Fruit fly (Drosophila melanogaster) whole organism, embryonic: ENCODE data around the gene CG7966.

ENCODE experiments used
- Awh ChIP-seq: fragments of 200-800 bp; sonication (Bioruptor generic); IDR thresholded peaks from 2 replicates; pipeline ENCODE4, ENCODE4 v1.3.6; 2022; ENCODE audit warnings: missing biosample characterization, missing genetic modification characterization
- CG10274 ChIP-seq: fragments of 200-800 bp; sonication (Bioruptor generic); optimal IDR thresholded peaks from 3 replicates; lab custom pipeline; 2017; ENCODE audit warnings: missing biosample characterization, mild to moderate bottlenecking, missing genetic modification characterization
- CG12942 ChIP-seq: fragments of 200-800 bp; sonication (Bioruptor generic); optimal IDR thresholded peaks from 3 replicates; lab custom pipeline; 2016; ENCODE audit warnings: missing biosample characterization, missing genetic modification characterization
- CG14667 ChIP-seq: fragments of 200-800 bp; sonication (Bioruptor generic); IDR thresholded peaks from 2 replicates; pipeline ENCODE4 v1.3.6; 2022; ENCODE audit warnings: missing biosample characterization, missing genetic modification characterization
- CG14860 ChIP-seq: fragments of 200-800 bp; sonication (Bioruptor generic); IDR thresholded peaks from 3 replicates; pipeline ENCODE4 v1.3.6; 2022; ENCODE audit warnings: missing biosample characterization, missing genetic modification characterization; ENCODE audit not compliant: partially characterized antibody
- CG14965 ChIP-seq: fragments of 200-800 bp; sonication (Bioruptor generic); optimal IDR thresholded peaks from 2 replicates; lab custom pipeline; 2016; ENCODE audit warnings: missing biosample characterization, missing genetic modification characterization, borderline replicate concordance
- CG16815 ChIP-seq: fragments of 200-800 bp; sonication (Bioruptor generic); optimal IDR thresholded peaks from 3 replicates; lab custom pipeline; 2017; ENCODE audit warnings: missing biosample characterization, mild to moderate bottlenecking, missing genetic modification characterization
- CG16863 ChIP-seq: fragments of 200-800 bp; sonication (Bioruptor generic); optimal IDR thresholded peaks from 3 replicates; lab custom pipeline; 2016; ENCODE audit warnings: missing biosample characterization, missing genetic modification characterization
- CG1792 ChIP-seq: fragments of 200-800 bp; sonication (Bioruptor generic); optimal IDR thresholded peaks from 2 replicates; lab custom pipeline; 2016; ENCODE audit warnings: missing biosample characterization, missing genetic modification characterization
- CG18011 ChIP-seq: fragments of 200-800 bp; sonication (Bioruptor generic); optimal IDR thresholded peaks from 2 replicates; lab custom pipeline; 2017; ENCODE audit warnings: missing biosample characterization, missing genetic modification characterization, mild to moderate bottlenecking, moderate library complexity, missing genotype
- CG1832 ChIP-seq: fragments of 200-800 bp; sonication (Bioruptor generic); optimal IDR thresholded peaks from 2 replicates; lab custom pipeline; 2017; ENCODE audit warnings: missing biosample characterization, mild to moderate bottlenecking, missing genetic modification characterization, inconsistent platforms
- CG18599 ChIP-seq: fragments of 200-800 bp; sonication (Bioruptor generic); optimal IDR thresholded peaks from 3 replicates; lab custom pipeline; 2017; ENCODE audit warnings: missing biosample characterization, missing genetic modification characterization, mild to moderate bottlenecking, moderate library complexity, missing genetic modification reagents
- CG2116 ChIP-seq: fragments of 200-800 bp; sonication (Bioruptor generic); optimal IDR thresholded peaks from 3 replicates; lab custom pipeline; 2018; ENCODE audit warnings: missing biosample characterization, mild to moderate bottlenecking, missing genetic modification characterization
- CG2199 ChIP-seq: fragments of 200-800 bp; sonication (Bioruptor generic); IDR thresholded peaks from 3 replicates; pipeline ENCODE4 v1.3.6; 2022; ENCODE audit warnings: missing biosample characterization, missing genetic modification characterization
- CG3065 ChIP-seq: fragments of 200-800 bp; sonication (Bioruptor generic); optimal IDR thresholded peaks from 2 replicates; lab custom pipeline; 2016; ENCODE audit warnings: missing biosample characterization, missing genetic modification characterization
- CG3847 ChIP-seq: fragments of 200-800 bp; sonication (Bioruptor generic); IDR thresholded peaks from 2 replicates; pipeline ENCODE4 v1.3.6; 2022; ENCODE audit warnings: missing biosample characterization, missing genetic modification characterization
- CG42726 ChIP-seq: fragments of 200-800 bp; sonication (Bioruptor generic); IDR thresholded peaks from 2 replicates; pipeline ENCODE4 v1.3.6; 2022; ENCODE audit warnings: missing biosample characterization, missing genetic modification characterization; ENCODE audit not compliant: partially characterized antibody
- CG4360 ChIP-seq: fragments of 200-800 bp; sonication (Bioruptor generic); IDR thresholded peaks from 2 replicates; pipeline ENCODE4 v1.3.6; 2022; ENCODE audit warnings: missing biosample characterization, missing genetic modification characterization
- CG4820 ChIP-seq: fragments of 200-800 bp; sonication (Bioruptor generic); optimal IDR thresholded peaks from 3 replicates; lab custom pipeline; 2016; ENCODE audit warnings: missing biosample characterization, missing genetic modification characterization
- CG6254 ChIP-seq: fragments of 200-800 bp; sonication (Bioruptor generic); optimal IDR thresholded peaks from 3 replicates; lab custom pipeline; 2017; ENCODE audit warnings: mild to moderate bottlenecking, missing biosample characterization, missing genetic modification reagents, missing genetic modification characterization
- CG6813 ChIP-seq: fragments of 200-800 bp; sonication (Bioruptor generic); optimal IDR thresholded peaks from 2 replicates; lab custom pipeline; 2017; ENCODE audit warnings: missing biosample characterization, missing genetic modification characterization, mild to moderate bottlenecking, moderate library complexity, missing genetic modification reagents
- CG7928 ChIP-seq: fragments of 200-800 bp; sonication (Bioruptor generic); optimal IDR thresholded peaks from 2 replicates; lab custom pipeline; 2017; ENCODE audit warnings: missing biosample characterization, mild to moderate bottlenecking, missing genetic modification characterization
- CG8359 ChIP-seq: fragments of 200-800 bp; sonication (Bioruptor generic); optimal IDR thresholded peaks from 2 replicates; lab custom pipeline; 2017; ENCODE audit warnings: missing biosample characterization, mild to moderate bottlenecking, missing genetic modification characterization, borderline replicate concordance
- CG8924 ChIP-seq: fragments of 200-800 bp; optimal IDR thresholded peaks from 3 replicates; lab custom pipeline; 2019; ENCODE audit warnings: missing biosample characterization, mild to moderate bottlenecking, missing genetic modification characterization, moderate library complexity
- Dek ChIP-seq: fragments of 200-800 bp; sonication (Bioruptor generic); optimal IDR thresholded peaks from 3 replicates; lab custom pipeline; 2019; ENCODE audit warnings: missing biosample characterization, mild to moderate bottlenecking, missing genetic modification characterization, moderate library complexity
- Eip74EF ChIP-seq, 2 experiments: fragments of 200-800 bp in 1 of 2; fragments of >200 bp in 1 of 2; sonication (Bioruptor generic) in 1 of 2; optimal IDR thresholded peaks; 2 replicates each; lab custom pipeline; 2017 to 2019; ENCODE audit warnings: missing biosample characterization in 2 of 2, missing genetic modification characterization in 2 of 2, mild to moderate bottlenecking in 1 of 2, moderate library complexity in 1 of 2
- H15 ChIP-seq: fragments of 200-800 bp; sonication (Bioruptor generic); IDR thresholded peaks from 3 replicates; pipeline ENCODE4 v1.3.6; 2022; ENCODE audit warnings: missing biosample characterization, missing genetic modification characterization
- Hey ChIP-seq: fragments of 200-800 bp; sonication (Bioruptor generic); optimal IDR thresholded peaks from 3 replicates; lab custom pipeline; 2018; ENCODE audit warnings: missing biosample characterization, mild to moderate bottlenecking, missing genetic modification characterization
- Hsf ChIP-seq: fragments of 200-800 bp; sonication (Bioruptor generic); optimal IDR thresholded peaks from 3 replicates; lab custom pipeline; 2016; ENCODE audit warnings: missing biosample characterization, missing genetic modification characterization
- MBD-R2 ChIP-seq: fragments of 200-800 bp; sonication (Bioruptor generic); IDR thresholded peaks from 2 replicates; pipeline ENCODE4 v1.3.6; 2022; ENCODE audit warnings: missing biosample characterization, missing genetic modification characterization
- NC2α ChIP-seq: fragments of 200-800 bp; sonication (Bioruptor generic); optimal IDR thresholded peaks from 2 replicates; lab custom pipeline; 2016; ENCODE audit warnings: missing biosample characterization, missing genetic modification characterization
- Trl ChIP-seq, 3 experiments: fragments of >200 bp in 2 of 3; fragments of 200-800 bp in 1 of 3; sonication (Bioruptor generic) in 1 of 3; optimal IDR thresholded peaks; 2 replicates in 1 of 3; 3 replicates in 2 of 3; lab custom pipeline; 2016 to 2017; ENCODE audit warnings: missing biosample characterization in 1 of 3, missing genetic modification characterization in 1 of 3
- al ChIP-seq: fragments of 200-800 bp; sonication (Bioruptor generic); IDR thresholded peaks from 2 replicates; pipeline ENCODE4 v1.3.6; 2022; ENCODE audit warnings: missing biosample characterization, missing genetic modification characterization
- bsh ChIP-seq, 2 experiments: fragments of 200-800 bp; sonication (Bioruptor generic); optimal IDR thresholded peaks; 2 replicates each; lab custom pipeline; 2017 to 2018; ENCODE audit warnings: mild to moderate bottlenecking in 2 of 2, missing biosample characterization in 2 of 2, missing genetic modification characterization in 2 of 2, moderate library complexity in 1 of 2
- cato ChIP-seq: fragments of 200-800 bp; sonication (Bioruptor generic); optimal IDR thresholded peaks from 2 replicates; lab custom pipeline; 2016; ENCODE audit warnings: missing biosample characterization, missing genetic modification characterization, borderline replicate concordance
- chinmo ChIP-seq: fragments of 200-800 bp; sonication (Bioruptor generic); IDR thresholded peaks from 4 replicates; pipeline ENCODE4 v1.3.6; 2022; ENCODE audit warnings: missing biosample characterization, missing genetic modification characterization; ENCODE audit not compliant: partially characterized antibody
- croc ChIP-seq: fragments of 200-800 bp; sonication (Bioruptor generic); conservative IDR thresholded peaks from 3 replicates; pipeline ENCODE4 v1.3.6; 2022; ENCODE audit warnings: missing biosample characterization, missing genetic modification characterization
- dmrt11E ChIP-seq: fragments of 200-800 bp; sonication (Bioruptor generic); optimal IDR thresholded peaks from 3 replicates; lab custom pipeline; 2018; ENCODE audit warnings: missing biosample characterization, mild to moderate bottlenecking, missing genetic modification characterization, moderate library complexity
- emc ChIP-seq: fragments of 200-800 bp; sonication (Bioruptor generic); optimal IDR thresholded peaks from 2 replicates; lab custom pipeline; 2016; ENCODE audit warnings: missing biosample characterization, missing genetic modification characterization
- kni ChIP-seq: fragments of 200-800 bp; sonication (Bioruptor generic); optimal IDR thresholded peaks from 3 replicates; lab custom pipeline; 2017; ENCODE audit warnings: mild to moderate bottlenecking, missing biosample characterization, missing genetic modification reagents, missing genetic modification characterization
- onecut ChIP-seq: fragments of 200-800 bp; sonication (Bioruptor generic); IDR thresholded peaks from 2 replicates; pipeline ENCODE4 v1.3.6; 2022; ENCODE audit warnings: missing biosample characterization, missing genetic modification characterization
- otp ChIP-seq: fragments of 200-800 bp; sonication (Bioruptor generic); IDR thresholded peaks from 3 replicates; pipeline ENCODE4, ENCODE4 v1.3.6; 2022; ENCODE audit warnings: missing biosample characterization, missing genetic modification characterization
- pho ChIP-seq: fragments of 200-800 bp; sonication (Bioruptor generic); optimal IDR thresholded peaks from 2 replicates; lab custom pipeline; 2016; ENCODE audit warnings: missing biosample characterization, missing genetic modification characterization
- repo ChIP-seq: fragments of 200-800 bp; sonication (Bioruptor generic); optimal IDR thresholded peaks from 2 replicates; lab custom pipeline; 2016; ENCODE audit warnings: missing biosample characterization, missing genetic modification characterization
- salm ChIP-seq: fragments of 200-800 bp; sonication (Bioruptor generic); optimal IDR thresholded peaks from 2 replicates; lab custom pipeline; 2018; ENCODE audit warnings: missing biosample characterization, mild to moderate bottlenecking, missing genetic modification characterization
- slp2 ChIP-seq: fragments of 200-800 bp; sonication (Bioruptor generic); optimal IDR thresholded peaks from 2 replicates; lab custom pipeline; 2016; ENCODE audit warnings: missing biosample characterization, missing genetic modification characterization
- vnd ChIP-seq: fragments of 200-800 bp; sonication (Bioruptor generic); IDR thresholded peaks from 3 replicates; pipeline ENCODE4 v1.3.6; 2022; ENCODE audit warnings: missing biosample characterization, missing genetic modification characterization; ENCODE audit not compliant: partially characterized antibody
- zen2 ChIP-seq: fragments of 200-800 bp; sonication (Bioruptor generic); IDR thresholded peaks from 3 replicates; pipeline ENCODE4 v1.3.6; 2022; ENCODE audit warnings: missing biosample characterization, missing genetic modification characterization; ENCODE audit not compliant: partially characterized antibody

CG7966 gene

dm6 chr3R:13068022-13068421 lies 16.8 kb upstream of the CG7966 start (continued):
- TF ChIP-seq CG42726, result no peak
- peak; percentile 49; the same call in 1 of the 2 replicates for TF ChIP-seq CG4360
- no peak for TF ChIP-seq vnd
- peak; percentile 71 for TF ChIP-seq CG14965 (GFP tag; lab: Kevin White, UChicago)
- peak; percentile 85 for TF ChIP-seq Dek (tag; lab: Kevin White, UChicago)
- peak; percentile 95 for TF ChIP-seq CG6813 (GFP tag; lab: Kevin White, UChicago)
- TF ChIP-seq Eip74EF (GFP tag; optimal IDR thresholded peaks at IDR 0.05; lab: Kevin White, UChicago), result peak in 1 of 2 experiments; percentile 90
- TF ChIP-seq CG10274 (GFP tag; lab: Kevin White, UChicago), result peak; percentile 66
- peak; percentile 27; the same call in 1 of the 2 replicates for TF ChIP-seq MBD-R2 (GFP tag; lab: Robert Waterston, UW)
- no peak for TF ChIP-seq CG14667 (GFP tag; lab: Robert Waterston, UW)
- peak; percentile 78 for TF ChIP-seq CG12942
- TF ChIP-seq CG8359 (GFP tag; lab: Kevin White, UChicago), result peak; percentile 92
- no peak for TF ChIP-seq emc (GFP tag; lab: Kevin White, UChicago)
- peak; percentile 85 for TF ChIP-seq CG6254
- TF ChIP-seq CG16815 (GFP tag; lab: Kevin White, UChicago), result peak; percentile 22
- TF ChIP-seq dmrt11E, result peak; percentile 91
- TF ChIP-seq croc (GFP tag; lab: Robert Waterston, UW), result peak; percentile 47; the same call in 2 of the 3 replicates
- peak; percentile 77 for TF ChIP-seq CG16863 (GFP tag; lab: Kevin White, UChicago)
- no peak for TF ChIP-seq CG14860 (GFP tag; lab: Robert Waterston, UW)
- peak; percentile 64 for TF ChIP-seq NC2α (GFP tag; lab: Kevin White, UChicago)
- peak; percentile 83 for TF ChIP-seq CG8924
- TF ChIP-seq CG3065 (GFP tag; lab: Kevin White, UChicago), result peak; percentile 73
- TF ChIP-seq Hey (tag; lab: Kevin White, UChicago), result peak; percentile 58
- TF ChIP-seq salm (tag; lab: Kevin White, UChicago), result peak; percentile 94
- peak in 1 of 2 experiments; percentile 94 for TF ChIP-seq bsh (GFP tag; optimal IDR thresholded peaks at IDR 0.05; lab: Kevin White, UChicago)
- TF ChIP-seq CG1832 (GFP tag; lab: Kevin White, UChicago), result no peak
- TF ChIP-seq CG18011 (GFP tag; lab: Kevin White, UChicago), result peak; percentile 45
- TF ChIP-seq Trl (optimal IDR thresholded peaks at IDR 0.05; lab: Kevin White, UChicago), result no peak
- TF ChIP-seq Trl (GFP tag; optimal IDR thresholded peaks at IDR 0.05; lab: Kevin White, UChicago), result peak; percentile 88
- peak; percentile 50 for TF ChIP-seq slp2 (GFP tag; lab: Kevin White, UChicago)
- TF ChIP-seq zen2, result no peak
- TF ChIP-seq al, result no peak
- TF ChIP-seq CG3847 (GFP tag; lab: Robert Waterston, UW), result no peak
- peak; percentile 56; the same call in 1 of the 3 replicates for TF ChIP-seq H15 (GFP tag; lab: Robert Waterston, UW)
- peak; percentile 85 for TF ChIP-seq onecut (GFP tag; lab: Robert Waterston, UW)
- TF ChIP-seq CG2116 (GFP tag; lab: Kevin White, UChicago), result peak; percentile 67
- TF ChIP-seq CG2199 (GFP tag; lab: Robert Waterston, UW), result peak; percentile 59; the same call in 1 of the 3 replicates
- TF ChIP-seq kni, result peak; percentile 79
- TF ChIP-seq Awh, result peak; percentile 87
- no peak for TF ChIP-seq chinmo
- TF ChIP-seq otp, result peak; percentile 80; the same call in 2 of the 3 replicates
- TF ChIP-seq CG18599 (GFP tag; lab: Kevin White, UChicago), result peak; percentile 88
- peak; percentile 64 for TF ChIP-seq Hsf (GFP tag; lab: Kevin White, UChicago)
- TF ChIP-seq CG1792 (GFP tag; lab: Kevin White, UChicago), result peak; percentile 93
- TF ChIP-seq cato, result peak; percentile 71
- TF ChIP-seq pho (GFP tag; lab: Kevin White, UChicago), result peak; percentile 16
- peak; percentile 88 for TF ChIP-seq CG4820
- peak; percentile 81 for TF ChIP-seq repo (GFP tag; lab: Kevin White, UChicago)
- peak; percentile 55 for TF ChIP-seq CG7928
